Worm (Caenorhabditis elegans): Measurements from ENCODE around the gene K02D10.8.

Gene K02D10.8

DNA sequence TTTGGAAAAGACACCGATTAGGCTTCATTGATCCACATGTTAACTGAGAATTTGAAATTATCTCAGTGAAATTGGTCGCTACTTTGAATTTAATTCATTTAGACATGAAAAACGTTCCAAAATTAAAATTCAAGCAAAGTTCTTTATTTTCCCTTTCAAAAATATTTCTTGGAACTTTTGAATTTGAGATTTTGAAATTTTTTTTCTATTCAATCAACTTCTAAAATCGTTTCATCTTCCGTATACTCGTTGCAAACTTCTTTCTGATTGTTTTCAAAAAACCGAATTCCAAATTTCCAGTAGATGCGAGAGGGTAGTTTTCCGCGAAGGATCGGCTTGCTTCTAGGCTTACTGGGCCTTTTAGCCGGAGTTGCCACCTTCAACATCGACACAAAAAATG is 32.4 kb downstream of the K02D10.8 start, which contains the start of gene pat-2:
TSS of gene pat-2 (plus strand) at position 301 of the 400 bp plus-strand sequence.
- TF ChIP-seq efl-1 (GFP tag; optimal IDR thresholded peaks at IDR 0.05) (no peak), dpl-1 (GFP tag; optimal IDR thresholded peaks at IDR 0.05) (no peak), F57C9.4 (tag; optimal IDR thresholded peaks at IDR 0.05) (no peak), ceh-91 (GFP tag; IDR thresholded peaks at IDR 0.05) (no peak), C06A6.2 (GFP tag; conservative IDR thresholded peaks at IDR 0.05) (no peak), somi-1 (GFP tag; optimal IDR thresholded peaks at IDR 0.05) (no peak), egl-44 (GFP tag; IDR thresholded peaks at IDR 0.05) (no peak), cebp-1 (GFP tag; IDR thresholded peaks at IDR 0.05) (no peak), cebp-1 (tag; optimal IDR thresholded peaks at IDR 0.05) (no peak), ets-4 (GFP tag; optimal IDR thresholded peaks at IDR 0.05) (no peak), snpc-1.1 (tag; optimal IDR thresholded peaks at IDR 0.05; ENCODE audit: insufficient read depth) (no peak), F49E8.2 (tag; optimal IDR thresholded peaks at IDR 0.05; ENCODE audit: insufficient read depth) (no peak), pbrm-1 (GFP tag; IDR thresholded peaks at IDR 0.05) (no peak), K11D2.4 (GFP tag; IDR thresholded peaks at IDR 0.05) (no peak), T26A5.8 (tag; optimal IDR thresholded peaks at IDR 0.05) (no peak)

- TF ChIP-seq Y53G8AR.9 (GFP tag; conservative IDR thresholded peaks at IDR 0.05) (0 out of 2 replicates have a peak, but pooled peaks have one; percentile 19), pha-4 (tag; optimal IDR thresholded peaks at IDR 0.05) (no peak)
These were observed 38.4 kb downstream of the K02D10.8 start for ce11 chrIII:8824556-8824955.

DNA sequence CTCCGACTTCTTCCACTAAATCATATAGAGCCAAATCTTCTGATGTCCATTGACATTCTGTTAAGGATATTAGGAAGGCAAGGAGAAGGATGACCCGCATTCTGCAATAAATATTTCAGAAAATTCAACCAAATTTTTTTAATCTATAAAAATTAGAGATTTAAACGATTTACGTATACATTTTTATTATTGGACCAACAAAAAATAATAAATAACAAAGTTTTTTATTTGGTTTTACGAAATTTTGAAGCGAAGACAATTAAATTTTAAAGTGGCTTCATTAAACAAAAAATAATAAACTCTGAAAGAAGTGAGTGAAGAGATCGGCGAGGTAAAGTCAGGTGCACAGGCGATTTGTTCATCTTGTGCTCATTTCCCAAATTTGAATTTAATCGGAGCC is 41.0 kb downstream of the K02D10.8 start, which contains the start of gene F54F2.9:
TSS of gene F54F2.9 (minus strand) at position 101 of the 400 bp plus-strand sequence.
- TF ChIP-seq him-1 (tag; optimal IDR thresholded peaks at IDR 0.05) (no peak), rec-8 (tag; optimal IDR thresholded peaks at IDR 0.05) (no peak), sea-2 (GFP tag; IDR thresholded peaks at IDR 0.05) (no peak), lin-54 (GFP tag; optimal IDR thresholded peaks at IDR 0.05) (no peak), snpc-1.3 (tag; optimal IDR thresholded peaks at IDR 0.05; ENCODE audit: insufficient read depth) (no peak), aptf-2 (GFP tag; conservative IDR thresholded peaks at IDR 0.05) (no peak), chd-7 (tag; optimal IDR thresholded peaks at IDR 0.05) (no peak), F37B4.10 (GFP tag; IDR thresholded peaks at IDR 0.05) (no peak), ekl-4 (GFP tag; IDR thresholded peaks at IDR 0.05) (no peak), ztf-26 (tag; optimal IDR thresholded peaks at IDR 0.05) (no peak), aptf-3 (GFP tag; IDR thresholded peaks at IDR 0.05) (no peak), hsf-1 (GFP tag; IDR thresholded peaks at IDR 0.05) (no peak), let-526 (GFP tag; IDR thresholded peaks at IDR 0.05) (no peak), unc-62 (GFP tag; optimal IDR thresholded peaks at IDR 0.05) (no peak), dox-1 (GFP tag; IDR thresholded peaks at IDR 0.05) (no peak), cebp-2 (GFP tag; IDR thresholded peaks at IDR 0.05) (no peak), madf-8 (GFP tag; conservative IDR thresholded peaks at IDR 0.05) (no peak), ztf-3 (GFP tag; optimal IDR thresholded peaks at IDR 0.05) (no peak), lin-40 (tag; optimal IDR thresholded peaks at IDR 0.05) (no peak)

DNA sequence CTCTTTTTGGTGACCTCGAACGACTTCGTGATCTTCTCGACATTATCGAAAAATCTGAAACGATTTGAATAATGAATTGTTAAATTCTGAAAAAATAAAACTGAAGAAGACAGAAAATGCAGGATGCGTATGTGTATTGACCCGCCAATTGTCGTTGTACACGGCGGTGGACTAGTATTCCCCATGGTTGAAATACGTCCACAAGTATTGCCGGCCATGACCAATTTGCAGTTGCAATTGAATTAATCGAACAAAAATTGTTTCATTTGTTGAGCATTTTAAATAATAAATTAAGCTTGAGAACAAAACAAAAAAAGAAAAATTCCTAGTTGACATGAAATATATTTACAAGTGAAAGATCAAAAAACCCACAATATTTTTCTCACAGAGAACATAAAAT is 43.1 kb downstream of the K02D10.8 start, which contains the start of gene F44E2.3:
TSS of gene F44E2.3 (minus strand) at position 61 of the 400 bp plus-strand sequence.
- TF ChIP-seq D2030.7 (GFP tag; IDR thresholded peaks at IDR 0.05), result 0 out of 2 replicates have a peak, but pooled peaks have one; percentile 24
- TF ChIP-seq Y95B8A.8 (GFP tag; IDR thresholded peaks at IDR 0.05), result no peak
- no peak for TF ChIP-seq aptf-3 (GFP tag; IDR thresholded peaks at IDR 0.05)

Measured in whole organism, young adult.